Worm (Caenorhabditis elegans): ENCODE data around the gene tbx-7.
A peak's percentile ranks its signal among the peaks of the same experiment; 100 is the strongest.

ce11 chrIII:6077973-6078372 lies 49.6 kb upstream of the tbx-7 start:
- TF ChIP-seq lsy-2 (tag; optimal IDR thresholded peaks at IDR 0.05), result no peak
- no peak for TF ChIP-seq blmp-1 (tag; optimal IDR thresholded peaks at IDR 0.05)
- TF ChIP-seq zip-8 (tag; optimal IDR thresholded peaks at IDR 0.05), result no peak
- peak; percentile 91 for TF ChIP-seq ces-1 (GFP tag; optimal IDR thresholded peaks at IDR 0.05)
- no peak for TF ChIP-seq nhr-28 (tag; optimal IDR thresholded peaks at IDR 0.05)
- TF ChIP-seq nhr-12 (tag; optimal IDR thresholded peaks at IDR 0.05), result no peak
- no peak for TF ChIP-seq unc-39 (tag; optimal IDR thresholded peaks at IDR 0.05)
- TF ChIP-seq ceh-39 (tag; optimal IDR thresholded peaks at IDR 0.05), result no peak
